Worm (Caenorhabditis elegans) whole organism, young adult: ENCODE results near the gene odr-7.

ENCODE experiments used
- B0336.3 ChIP-seq: fragments of 200-800 bp; sonication (Bioruptor generic); IDR thresholded peaks from 2 replicates; pipeline ENCODE4 v1.3.6; 2022; ENCODE audit warnings: missing genetic modification characterization, missing compliant biosample characterization
- F22D6.2 ChIP-seq: sonication (generic microtip); optimal IDR thresholded peaks from 2 replicates; lab custom pipeline; 2016; ENCODE audit warnings: mild to moderate bottlenecking, missing genetic modification characterization, missing compliant biosample characterization
- F55B11.4 ChIP-seq: sonication (generic microtip); optimal IDR thresholded peaks from 2 replicates; lab custom pipeline; 2016; ENCODE audit warnings: missing compliant biosample characterization, missing genetic modification characterization, borderline replicate concordance; ENCODE audit not compliant: insufficient read depth
- ama-1 ChIP-seq, 3 experiments: fragments of 150-350 bp in 1 of 3; sonication (generic microtip) in 2 of 3; optimal IDR thresholded peaks; 2 replicates each; lab custom pipeline; 2014 to 2018; ENCODE audit warnings: missing biosample characterization in 2 of 3, missing genetic modification characterization in 2 of 3, missing genetic modification reagents in 2 of 3
- bed-2 ChIP-seq: fragments of 200-800 bp; sonication (Bioruptor generic); IDR thresholded peaks from 2 replicates; pipeline ENCODE4 v1.3.6; 2022; ENCODE audit warnings: missing genetic modification reagents, missing genetic modification characterization, missing compliant biosample characterization
- cebp-2 ChIP-seq: fragments of 200-800 bp; sonication (Bioruptor generic); IDR thresholded peaks from 2 replicates; pipeline ENCODE4 v1.3.6; 2022; ENCODE audit warnings: missing genetic modification characterization, missing compliant biosample characterization
- ceh-91 ChIP-seq: fragments of 200-800 bp; sonication (Bioruptor generic); IDR thresholded peaks from 2 replicates; pipeline ENCODE4 v1.3.6; 2022; ENCODE audit warnings: missing genetic modification reagents, missing genetic modification characterization, missing compliant biosample characterization
- hlh-12 ChIP-seq: sonication (generic microtip); optimal IDR thresholded peaks from 2 replicates; lab custom pipeline; 2016; ENCODE audit warnings: missing genetic modification characterization, missing compliant biosample characterization
- hrde-1 ChIP-seq: sonication (generic microtip); optimal IDR thresholded peaks from 2 replicates; lab custom pipeline; 2016; ENCODE audit warnings: missing genetic modification characterization, mild to moderate bottlenecking, missing compliant biosample characterization, moderate library complexity, missing genotype, missing genetic modification reagents, borderline replicate concordance
- lin-35 ChIP-seq, 3 experiments: fragments of 150-350 bp in 2 of 3; sonication (generic microtip) in 1 of 3; optimal IDR thresholded peaks; 2 replicates each; lab custom pipeline; 2014 to 2018; ENCODE audit warnings: missing biosample characterization in 3 of 3, missing genetic modification characterization in 3 of 3, missing genetic modification reagents in 3 of 3
- lir-1 ChIP-seq: fragments of 200-800 bp; sonication (Bioruptor generic); conservative IDR thresholded peaks from 2 replicates; pipeline ENCODE4 v1.3.6; 2022; ENCODE audit warnings: missing genetic modification reagents, missing genetic modification characterization, missing compliant biosample characterization
- lsy-27 ChIP-seq: sonication (generic microtip); optimal IDR thresholded peaks from 2 replicates; lab custom pipeline; 2017; ENCODE audit warnings: missing genetic modification characterization, mild to moderate bottlenecking, missing compliant biosample characterization, antibody characterized with exemption, missing genotype, borderline replicate concordance; ENCODE audit not compliant: insufficient read depth
- pha-4 ChIP-seq: fragments of 150-350 bp; sonication (generic microtip); optimal IDR thresholded peaks from 2 replicates; lab custom pipeline; 2014; ENCODE audit warnings: missing biosample characterization, missing genetic modification reagents, missing genetic modification characterization
- rpc-1 ChIP-seq, 2 experiments: fragments of 150-350 bp in 1 of 2; sonication (generic microtip) in 1 of 2; optimal IDR thresholded peaks; 2 replicates each; lab custom pipeline; 2014 to 2018; ENCODE audit warnings: missing biosample characterization in 1 of 2, missing genetic modification characterization in 1 of 2, missing genetic modification reagents in 1 of 2, missing genotype in 1 of 2
- sdz-38 ChIP-seq: sonication (generic microtip); optimal IDR thresholded peaks from 2 replicates; lab custom pipeline; 2016; ENCODE audit warnings: missing genotype, missing genetic modification characterization, missing compliant biosample characterization
- unc-130 ChIP-seq: sonication (generic microtip); optimal IDR thresholded peaks from 2 replicates; lab custom pipeline; 2016; ENCODE audit warnings: missing genetic modification reagents, missing genetic modification characterization, missing compliant biosample characterization
- zfh-2 ChIP-seq: fragments of 200-800 bp; sonication (Bioruptor generic); conservative IDR thresholded peaks from 2 replicates; pipeline ENCODE4 v1.3.6; 2022; ENCODE audit warnings: missing genetic modification reagents, missing genetic modification characterization, missing compliant biosample characterization
- ztf-18 ChIP-seq: sonication (generic microtip); optimal IDR thresholded peaks from 2 replicates; lab custom pipeline; 2016; ENCODE audit warnings: missing genotype, mild to moderate bottlenecking, missing genetic modification characterization, missing compliant biosample characterization

Gene odr-7

DNA sequence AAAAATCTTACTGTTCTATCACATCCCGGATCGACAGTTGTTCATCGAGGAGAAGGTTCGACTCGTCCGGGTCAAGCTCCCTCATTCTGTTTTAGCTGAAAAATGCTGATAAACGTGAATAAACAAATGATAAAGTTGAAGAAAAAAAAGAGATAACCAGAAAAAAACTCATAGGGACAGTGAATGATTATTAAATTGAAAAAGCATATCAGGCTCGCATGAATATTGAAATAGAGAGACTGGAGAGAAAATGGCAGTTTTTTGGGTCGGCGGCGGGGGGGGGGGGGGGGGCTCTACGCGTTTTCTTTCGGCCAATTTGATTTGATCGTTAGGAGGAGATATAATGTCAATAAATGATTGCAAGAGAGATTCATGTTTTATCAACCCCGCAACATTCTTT, 47.5 kb downstream of the odr-7 start, which contains the start of gene lin-2:
Gene lin-2, minus strand, starts transcription at position 101 of the 400 bp plus-strand sequence.
- TF ChIP-seq F22D6.2 (tag; lab: Kevin White, UChicago), result no peak
- no peak for TF ChIP-seq zfh-2 (GFP tag; lab: Robert Waterston, UW)
- no peak for TF ChIP-seq ama-1 (optimal IDR thresholded peaks at IDR 0.05; lab: Kevin White, UChicago)
- no peak for TF ChIP-seq ama-1 (GFP tag; optimal IDR thresholded peaks at IDR 0.05; lab: Kevin White, UChicago)
- no peak for TF ChIP-seq bed-2 (GFP tag; lab: Robert Waterston, UW)
- TF ChIP-seq F55B11.4 (tag; lab: Kevin White, UChicago), result no peak
- no peak for TF ChIP-seq pha-4 (tag; lab: Kevin White, UChicago)
- TF ChIP-seq cebp-2, result no peak
- TF ChIP-seq hrde-1 (tag; lab: Kevin White, UChicago), result no peak
- TF ChIP-seq sdz-38, result no peak
- TF ChIP-seq B0336.3 (GFP tag; lab: Robert Waterston, UW), result no peak
- TF ChIP-seq ztf-18, result no peak
- TF ChIP-seq lin-35 (GFP tag; optimal IDR thresholded peaks at IDR 0.05; lab: Kevin White, UChicago), result no peak
- no peak for TF ChIP-seq lsy-27 (tag; lab: Kevin White, UChicago)
- no peak for TF ChIP-seq unc-130 (GFP tag; lab: Kevin White, UChicago)
- TF ChIP-seq ceh-91 (GFP tag; lab: Robert Waterston, UW), result no peak
- TF ChIP-seq rpc-1 (optimal IDR thresholded peaks at IDR 0.05; lab: Kevin White, UChicago), result no peak
- no peak for TF ChIP-seq rpc-1 (tag; optimal IDR thresholded peaks at IDR 0.05; lab: Kevin White, UChicago)
- no peak for TF ChIP-seq lir-1 (GFP tag; lab: Robert Waterston, UW)
- no peak for TF ChIP-seq hlh-12 (tag; lab: Kevin White, UChicago)
